Fruit fly (Drosophila melanogaster) whole organism, embryonic: ENCODE data around the gene amrt.

Source experiments
- CG10267 ChIP-seq: fragments of 200-800 bp; sonication (Bioruptor generic); optimal IDR thresholded peaks from 2 replicates; lab custom pipeline; 2018; ENCODE audit warnings: missing biosample characterization, mild to moderate bottlenecking, missing genetic modification characterization, moderate library complexity
- CG10959 ChIP-seq: fragments of 200-800 bp; sonication (Bioruptor generic); IDR thresholded peaks from 2 replicates; pipeline ENCODE4 v1.3.6; 2022; ENCODE audit warnings: missing biosample characterization, missing genetic modification characterization
- CG10979 ChIP-seq: fragments of 200-800 bp; sonication (Bioruptor generic); optimal IDR thresholded peaks from 2 replicates; lab custom pipeline; 2018; ENCODE audit warnings: missing biosample characterization, mild to moderate bottlenecking, missing genetic modification characterization, moderate library complexity
- CG11723 ChIP-seq: fragments of 200-800 bp; sonication (Bioruptor generic); optimal IDR thresholded peaks from 2 replicates; lab custom pipeline; 2017; ENCODE audit warnings: missing biosample characterization, mild to moderate bottlenecking, missing genetic modification characterization
- CG13424 ChIP-seq: fragments of 200-800 bp; sonication (Bioruptor generic); optimal IDR thresholded peaks from 2 replicates; lab custom pipeline; 2019; ENCODE audit warnings: missing biosample characterization, mild to moderate bottlenecking, missing genetic modification characterization, moderate library complexity
- CG13775 ChIP-seq: fragments of 200-800 bp; sonication (Bioruptor generic); optimal IDR thresholded peaks from 3 replicates; lab custom pipeline; 2017; ENCODE audit warnings: missing biosample characterization, mild to moderate bottlenecking, missing genetic modification characterization
- CG14710 ChIP-seq: fragments of 200-800 bp; sonication (Bioruptor generic); optimal IDR thresholded peaks from 3 replicates; lab custom pipeline; 2019; ENCODE audit warnings: missing biosample characterization, mild to moderate bottlenecking, missing genetic modification characterization, moderate library complexity
- CG14860 ChIP-seq: fragments of 200-800 bp; sonication (Bioruptor generic); IDR thresholded peaks from 3 replicates; pipeline ENCODE4 v1.3.6; 2022; ENCODE audit warnings: missing biosample characterization, missing genetic modification characterization; ENCODE audit not compliant: partially characterized antibody
- CG15011 ChIP-seq: fragments of 200-800 bp; sonication (Bioruptor generic); optimal IDR thresholded peaks from 3 replicates; lab custom pipeline; 2018; ENCODE audit warnings: missing biosample characterization, mild to moderate bottlenecking, missing genetic modification characterization
- CG17186 ChIP-seq: fragments of 200-800 bp; sonication (Bioruptor generic); optimal IDR thresholded peaks from 3 replicates; lab custom pipeline; 2017; ENCODE audit warnings: missing biosample characterization, missing genetic modification reagents, missing genetic modification characterization
- CG17359 ChIP-seq: fragments of 200-800 bp; sonication (Bioruptor generic); optimal IDR thresholded peaks from 3 replicates; lab custom pipeline; 2018; ENCODE audit warnings: missing biosample characterization, mild to moderate bottlenecking, missing genetic modification characterization, moderate library complexity
- CG17385 ChIP-seq: fragments of 200-800 bp; sonication (Bioruptor generic); optimal IDR thresholded peaks from 3 replicates; lab custom pipeline; 2018; ENCODE audit warnings: missing biosample characterization, mild to moderate bottlenecking, missing genetic modification characterization
- CG17829 ChIP-seq: fragments of 200-800 bp; optimal IDR thresholded peaks from 2 replicates; lab custom pipeline; 2019; ENCODE audit warnings: missing biosample characterization, mild to moderate bottlenecking, missing genetic modification characterization, moderate library complexity
- CG1832 ChIP-seq: fragments of 200-800 bp; sonication (Bioruptor generic); optimal IDR thresholded peaks from 2 replicates; lab custom pipeline; 2017; ENCODE audit warnings: missing biosample characterization, mild to moderate bottlenecking, missing genetic modification characterization, inconsistent platforms
- CG2889 ChIP-seq: fragments of 200-800 bp; sonication (Bioruptor generic); IDR thresholded peaks from 3 replicates; pipeline ENCODE4 v1.3.6; 2022; ENCODE audit warnings: missing biosample characterization, missing genetic modification characterization
- CG32532 ChIP-seq: fragments of 200-800 bp; sonication (Bioruptor generic); IDR thresholded peaks from 2 replicates; pipeline ENCODE4 v1.3.6; 2022; ENCODE audit warnings: missing biosample characterization, missing genetic modification characterization
- CG5180 ChIP-seq: fragments of 200-800 bp; sonication (Bioruptor generic); optimal IDR thresholded peaks from 3 replicates; lab custom pipeline; 2017; ENCODE audit warnings: missing biosample characterization, missing genetic modification characterization, mild to moderate bottlenecking, moderate library complexity, missing genetic modification reagents
- CG5245 ChIP-seq: fragments of 200-800 bp; sonication (Bioruptor generic); optimal IDR thresholded peaks from 3 replicates; lab custom pipeline; 2016; ENCODE audit warnings: missing biosample characterization, missing genetic modification characterization
- CG9437 ChIP-seq: fragments of 200-800 bp; sonication (Bioruptor generic); optimal IDR thresholded peaks from 2 replicates; lab custom pipeline; 2018; ENCODE audit warnings: missing biosample characterization, mild to moderate bottlenecking, missing genetic modification characterization
- Chrac-16 ChIP-seq: fragments of 200-800 bp; sonication (Bioruptor generic); optimal IDR thresholded peaks from 3 replicates; lab custom pipeline; 2016; ENCODE audit warnings: missing biosample characterization, missing genetic modification characterization
- Hr78 ChIP-seq, 2 experiments: fragments of 200-800 bp in 1 of 2; fragments of >200 bp in 1 of 2; sonication (Bioruptor generic) in 1 of 2; optimal IDR thresholded peaks; 2 replicates each; lab custom pipeline; 2017 to 2019; ENCODE audit warnings: missing biosample characterization in 2 of 2, missing genetic modification characterization in 2 of 2, mild to moderate bottlenecking in 1 of 2, moderate library complexity in 1 of 2
- Kr ChIP-seq: fragments of 200-800 bp; sonication (Bioruptor generic); optimal IDR thresholded peaks from 2 replicates; lab custom pipeline; 2017; ENCODE audit warnings: missing biosample characterization, mild to moderate bottlenecking, missing genetic modification characterization
- MBD-R2 ChIP-seq: fragments of 200-800 bp; sonication (Bioruptor generic); IDR thresholded peaks from 2 replicates; pipeline ENCODE4 v1.3.6; 2022; ENCODE audit warnings: missing biosample characterization, missing genetic modification characterization
- NC2α ChIP-seq: fragments of 200-800 bp; sonication (Bioruptor generic); optimal IDR thresholded peaks from 2 replicates; lab custom pipeline; 2016; ENCODE audit warnings: missing biosample characterization, missing genetic modification characterization
- PHDP ChIP-seq: fragments of 200-800 bp; sonication (Bioruptor generic); optimal IDR thresholded peaks from 3 replicates; lab custom pipeline; 2018; ENCODE audit warnings: missing biosample characterization, mild to moderate bottlenecking, missing genetic modification characterization, moderate library complexity
- Six4 ChIP-seq: fragments of 200-800 bp; sonication (Bioruptor generic); optimal IDR thresholded peaks from 2 replicates; lab custom pipeline; 2016; ENCODE audit warnings: missing biosample characterization, missing genetic modification characterization
- Taf1 ChIP-seq: fragments of 200-800 bp; sonication (Bioruptor generic); IDR thresholded peaks from 2 replicates; pipeline ENCODE4 v1.3.6; 2022; ENCODE audit warnings: missing biosample characterization, missing genetic modification characterization
- YL-1 ChIP-seq: fragments of 200-800 bp; sonication (Bioruptor generic); optimal IDR thresholded peaks from 3 replicates; lab custom pipeline; 2017; ENCODE audit warnings: missing biosample characterization, mild to moderate bottlenecking, missing genetic modification characterization
- ara ChIP-seq: fragments of 200-800 bp; sonication (Bioruptor generic); IDR thresholded peaks from 2 replicates; pipeline ENCODE4 v1.3.6; 2022; ENCODE audit warnings: missing biosample characterization, missing genetic modification characterization
- dmrt11E ChIP-seq: fragments of 200-800 bp; sonication (Bioruptor generic); optimal IDR thresholded peaks from 3 replicates; lab custom pipeline; 2018; ENCODE audit warnings: missing biosample characterization, mild to moderate bottlenecking, missing genetic modification characterization, moderate library complexity
- dmrt99B ChIP-seq: fragments of 200-800 bp; sonication (Bioruptor generic); optimal IDR thresholded peaks from 2 replicates; lab custom pipeline; 2018; ENCODE audit warnings: missing biosample characterization, mild to moderate bottlenecking, missing genetic modification characterization, moderate library complexity
- dpn ChIP-seq, 2 experiments: fragments of 200-800 bp; sonication (Bioruptor generic); optimal IDR thresholded peaks; 3 replicates each; lab custom pipeline; 2016; ENCODE audit warnings: missing biosample characterization in 2 of 2, missing genetic modification characterization in 2 of 2
- lab ChIP-seq: fragments of 200-800 bp; sonication (Bioruptor generic); optimal IDR thresholded peaks from 3 replicates; lab custom pipeline; 2017; ENCODE audit warnings: missing biosample characterization, missing genetic modification characterization, mild to moderate bottlenecking, moderate library complexity, missing genetic modification reagents
- lilli ChIP-seq: fragments of 200-800 bp; sonication (Bioruptor generic); optimal IDR thresholded peaks from 3 replicates; lab custom pipeline; 2016; ENCODE audit warnings: missing biosample characterization, missing genetic modification characterization
- mirr ChIP-seq: fragments of 200-800 bp; sonication (Bioruptor generic); optimal IDR thresholded peaks from 3 replicates; lab custom pipeline; 2018; ENCODE audit warnings: missing biosample characterization, mild to moderate bottlenecking, missing genetic modification characterization
- nmo ChIP-seq: fragments of 200-800 bp; sonication (Bioruptor generic); optimal IDR thresholded peaks from 2 replicates; lab custom pipeline; 2018; ENCODE audit warnings: missing biosample characterization, mild to moderate bottlenecking, missing genetic modification characterization, moderate library complexity
- nom ChIP-seq: fragments of 200-800 bp; sonication (Bioruptor generic); optimal IDR thresholded peaks from 2 replicates; lab custom pipeline; 2017; ENCODE audit warnings: missing biosample characterization, missing genetic modification characterization, mild to moderate bottlenecking, moderate library complexity, missing genetic modification reagents
- pros ChIP-seq: fragments of 200-800 bp; sonication (Bioruptor generic); optimal IDR thresholded peaks from 3 replicates; lab custom pipeline; 2019; ENCODE audit warnings: missing biosample characterization, mild to moderate bottlenecking, missing genetic modification characterization, moderate library complexity
- ro ChIP-seq: fragments of 200-800 bp; sonication (Bioruptor generic); IDR thresholded peaks from 2 replicates; pipeline ENCODE4 v1.3.6; 2022; ENCODE audit warnings: missing biosample characterization, missing genetic modification characterization
- sc ChIP-seq, 3 experiments: fragments of >200 bp in 2 of 3; fragments of 200-800 bp in 1 of 3; sonication (Bioruptor generic) in 1 of 3; optimal IDR thresholded peaks; 2 replicates in 2 of 3; 3 replicates in 1 of 3; lab custom pipeline; 2017; ENCODE audit warnings: mild to moderate bottlenecking in 1 of 3, missing biosample characterization in 1 of 3, missing genetic modification characterization in 1 of 3, missing genetic modification reagents in 1 of 3
- sim ChIP-seq: fragments of 200-800 bp; sonication (Bioruptor generic); IDR thresholded peaks from 2 replicates; pipeline ENCODE4 v1.3.6; 2022; ENCODE audit warnings: missing biosample characterization, missing genetic modification characterization
- sob ChIP-seq: fragments of 200-800 bp; sonication (Bioruptor generic); IDR thresholded peaks from 2 replicates; pipeline ENCODE4 v1.3.6; 2022; ENCODE audit warnings: missing biosample characterization, missing genetic modification characterization
- sqz ChIP-seq: fragments of 200-800 bp; sonication (Bioruptor generic); optimal IDR thresholded peaks from 3 replicates; lab custom pipeline; 2018; ENCODE audit warnings: missing biosample characterization, mild to moderate bottlenecking, missing genetic modification characterization
- sr ChIP-seq: fragments of 200-800 bp; sonication (Bioruptor generic); IDR thresholded peaks from 3 replicates; pipeline ENCODE4 v1.3.6; 2022; ENCODE audit warnings: missing biosample characterization, missing genetic modification characterization
- ttk ChIP-seq: fragments of 200-800 bp; sonication (Bioruptor generic); IDR thresholded peaks from 2 replicates; pipeline ENCODE4 v2.1.2; 2022; ENCODE audit warnings: missing biosample characterization, missing genetic modification characterization
- wek ChIP-seq: fragments of 200-800 bp; sonication (Bioruptor generic); optimal IDR thresholded peaks from 3 replicates; lab custom pipeline; 2018; ENCODE audit warnings: missing biosample characterization, mild to moderate bottlenecking, missing genetic modification characterization, moderate library complexity

amrt gene

DNA sequence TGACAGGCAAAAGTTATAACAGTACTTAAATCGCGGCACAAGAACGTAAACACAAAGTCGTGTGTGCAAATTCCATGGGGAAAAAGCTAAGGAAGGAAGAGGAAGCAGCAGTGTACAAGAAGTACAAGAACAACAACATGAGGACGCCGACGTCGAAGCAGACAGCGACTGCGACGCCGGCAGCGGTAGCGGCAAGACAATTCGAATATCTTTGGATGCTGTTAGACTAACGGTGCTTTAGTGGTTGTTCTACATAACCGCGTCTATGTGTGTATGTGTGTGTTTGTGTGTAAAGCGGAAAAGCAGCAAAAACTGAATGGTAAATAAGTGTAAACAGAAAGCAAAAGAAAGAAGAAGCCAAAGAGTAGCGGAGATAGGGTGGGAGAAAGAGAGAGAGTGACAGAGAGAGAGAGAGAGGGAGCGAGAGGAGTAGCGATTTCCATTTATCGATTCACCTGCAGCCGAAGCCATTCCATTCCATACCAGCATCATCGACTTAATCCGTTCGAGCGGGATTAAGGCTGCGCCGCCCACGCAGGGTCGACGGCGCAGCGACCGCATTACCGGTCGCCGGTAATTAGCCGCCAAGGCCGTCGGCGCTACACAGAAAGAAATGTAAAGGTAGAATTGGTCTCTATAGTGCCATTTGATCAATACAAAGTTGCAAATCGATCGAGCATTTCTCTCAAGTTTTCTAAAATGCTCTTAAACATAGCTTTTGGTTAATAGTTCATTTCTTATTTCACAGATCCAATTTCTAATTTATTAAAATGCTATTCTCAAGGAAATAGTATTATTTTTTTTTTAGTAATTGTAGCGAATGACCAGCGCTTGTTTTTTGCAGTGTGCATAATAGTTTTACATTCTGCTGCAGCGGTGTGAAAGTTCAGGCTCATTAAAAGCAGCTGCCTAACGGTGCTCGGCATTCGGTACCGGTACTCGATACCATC is 2.0 kb downstream of the amrt start (continued):
- TF ChIP-seq ttk (GFP tag; lab: Robert Waterston, UW) (0 out of 2 replicates have a peak, but pooled peaks have one; percentile 14), nom (peak; percentile 16), NC2α (GFP tag; lab: Kevin White, UChicago) (no peak), CG17186 (GFP tag; lab: Kevin White, UChicago) (no peak), CG13424 (tag; lab: Kevin White, UChicago) (peak; percentile 59), sqz (GFP tag; lab: Kevin White, UChicago) (no peak), CG15011 (peak; percentile 10), Taf1 (no peak), CG2889 (GFP tag; lab: Robert Waterston, UW) (no peak), MBD-R2 (GFP tag; lab: Robert Waterston, UW) (no peak), sr (GFP tag; lab: Robert Waterston, UW) (no peak), sc (optimal IDR thresholded peaks at IDR 0.05; lab: Kevin White, UChicago) (no peak), sc (GFP tag; optimal IDR thresholded peaks at IDR 0.05; lab: Kevin White, UChicago) (peak; percentile 62), YL-1 (GFP tag; lab: Kevin White, UChicago) (no peak), CG17359 (peak; percentile 78), CG10979 (tag; lab: Kevin White, UChicago) (peak; percentile 74), nmo (GFP tag; lab: Kevin White, UChicago) (peak; percentile 56), wek (GFP tag; lab: Kevin White, UChicago) (no peak), CG10959 (GFP tag; lab: Robert Waterston, UW) (0 out of 2 replicates have a peak, but pooled peaks have one; percentile 39), CG32532 (GFP tag; lab: Robert Waterston, UW) (no peak; the same call in 1 of the 2 replicates), PHDP (tag; lab: Kevin White, UChicago) (peak; percentile 66), sob (GFP tag; lab: Robert Waterston, UW) (no peak), lab (peak; percentile 68), Kr (GFP tag; lab: Kevin White, UChicago) (no peak), CG11723 (GFP tag; lab: Kevin White, UChicago) (peak; percentile 10), lilli (peak; percentile 49), ro (no peak), CG17385 (GFP tag; lab: Kevin White, UChicago) (peak; percentile 75), CG14710 (tag; lab: Kevin White, UChicago) (peak; percentile 37), CG14860 (no peak), CG10267 (peak; percentile 27), CG13775 (GFP tag; lab: Kevin White, UChicago) (peak; percentile 16), ara (peak; percentile 14; the same call in 1 of the 2 replicates), dpn (GFP tag; optimal IDR thresholded peaks at IDR 0.05; lab: Kevin White, UChicago) (peak; percentile 44 to 55), Chrac-16 (GFP tag; lab: Kevin White, UChicago) (peak; percentile 32), sim (GFP tag; lab: Robert Waterston, UW) (no peak), dmrt11E (peak; percentile 30), CG17829 (tag; lab: Kevin White, UChicago) (peak; percentile 33), CG5180 (GFP tag; lab: Kevin White, UChicago) (peak; percentile 44), CG9437 (GFP tag; lab: Kevin White, UChicago) (peak; percentile 22), Six4 (peak; percentile 21), CG1832 (GFP tag; lab: Kevin White, UChicago) (peak; percentile 58), dmrt99B (peak; percentile 81), CG5245 (GFP tag; lab: Kevin White, UChicago) (peak; percentile 13), Hr78 (GFP tag; optimal IDR thresholded peaks at IDR 0.05; lab: Kevin White, UChicago) (peak in 1 of 2 experiments; percentile 68), mirr (no peak), pros (GFP tag; lab: Kevin White, UChicago) (peak; percentile 47)
